Fruit fly (Drosophila melanogaster): ENCODE results near the gene CG32647.

Gene CG32647

dm6 chrX:12725187-12725919, 59.4 kb downstream of the CG32647 start:
- TF ChIP-seq ovo (GFP tag; optimal IDR thresholded peaks at IDR 0.05) = peak; percentile 67
- no peak for TF ChIP-seq Clk (GFP tag; optimal IDR thresholded peaks at IDR 0.05)
- no peak for TF ChIP-seq bab1 (GFP tag; optimal IDR thresholded peaks at IDR 0.05)
- no peak for TF ChIP-seq CG5204 (GFP tag; optimal IDR thresholded peaks at IDR 0.05)
- peak; percentile 52 for TF ChIP-seq CG33017 (tag; optimal IDR thresholded peaks at IDR 0.05)
- peak; percentile 97 for TF ChIP-seq kay (GFP tag; ENCODE audit: borderline replicate concordance)
- TF ChIP-seq cnc (optimal IDR thresholded peaks at IDR 0.05) = no peak
- TF ChIP-seq CG7045 (GFP tag; optimal IDR thresholded peaks at IDR 0.05) = peak; percentile 65
- peak; percentile 48 for TF ChIP-seq toe (GFP tag; optimal IDR thresholded peaks at IDR 0.05)
- TF ChIP-seq Crg-1 (GFP tag; optimal IDR thresholded peaks at IDR 0.05) = peak; percentile 48
- TF ChIP-seq Hr96 (GFP tag; optimal IDR thresholded peaks at IDR 0.05) = no peak
- TF ChIP-seq CG14711 (tag; optimal IDR thresholded peaks at IDR 0.05) = no peak
- peak; percentile 22 for TF ChIP-seq CG7101 (tag; optimal IDR thresholded peaks at IDR 0.05)
- TF ChIP-seq pad (GFP tag; optimal IDR thresholded peaks at IDR 0.05) = peak; percentile 41
- peak; percentile 75 for TF ChIP-seq CG12768 (GFP tag; optimal IDR thresholded peaks at IDR 0.05)
- peak; percentile 88 for TF ChIP-seq cic (GFP tag; optimal IDR thresholded peaks at IDR 0.05)
- TF ChIP-seq CG11617 (GFP tag; optimal IDR thresholded peaks at IDR 0.05) = peak; percentile 65
- TF ChIP-seq tj (GFP tag; optimal IDR thresholded peaks at IDR 0.05) = peak; percentile 97
- TF ChIP-seq CG1620 (GFP tag; optimal IDR thresholded peaks at IDR 0.05) = peak; percentile 1
- TF ChIP-seq Mnt (GFP tag; optimal IDR thresholded peaks at IDR 0.05) = peak; percentile 45

dm6 chrX:12724287-12725186, 60.2 kb downstream of the CG32647 start:
- TF ChIP-seq CG7045 (GFP tag; optimal IDR thresholded peaks at IDR 0.05) (no peak), CG5204 (GFP tag; optimal IDR thresholded peaks at IDR 0.05) (peak; percentile 6), Hr96 (GFP tag; optimal IDR thresholded peaks at IDR 0.05) (no peak), bab1 (GFP tag; optimal IDR thresholded peaks at IDR 0.05) (no peak), CG7101 (tag; optimal IDR thresholded peaks at IDR 0.05) (peak; percentile 6), ovo (GFP tag; optimal IDR thresholded peaks at IDR 0.05) (peak; percentile 81), CG14711 (tag; optimal IDR thresholded peaks at IDR 0.05) (no peak), pad (GFP tag; optimal IDR thresholded peaks at IDR 0.05) (no peak), CG33017 (tag; optimal IDR thresholded peaks at IDR 0.05) (peak; percentile 14), Crg-1 (GFP tag; optimal IDR thresholded peaks at IDR 0.05) (no peak), CG12768 (GFP tag; optimal IDR thresholded peaks at IDR 0.05) (peak; percentile 22), cnc (optimal IDR thresholded peaks at IDR 0.05) (no peak), CG11617 (GFP tag; optimal IDR thresholded peaks at IDR 0.05) (no peak), kay (GFP tag; ENCODE audit: borderline replicate concordance) (peak; percentile 85), tj (GFP tag; optimal IDR thresholded peaks at IDR 0.05) (peak; percentile 84), CG1620 (GFP tag; optimal IDR thresholded peaks at IDR 0.05) (no peak), cic (GFP tag; optimal IDR thresholded peaks at IDR 0.05) (peak; percentile 87), Clk (GFP tag; optimal IDR thresholded peaks at IDR 0.05) (no peak), toe (GFP tag; optimal IDR thresholded peaks at IDR 0.05) (no peak), Mnt (GFP tag; optimal IDR thresholded peaks at IDR 0.05) (peak; percentile 12)

DNA sequence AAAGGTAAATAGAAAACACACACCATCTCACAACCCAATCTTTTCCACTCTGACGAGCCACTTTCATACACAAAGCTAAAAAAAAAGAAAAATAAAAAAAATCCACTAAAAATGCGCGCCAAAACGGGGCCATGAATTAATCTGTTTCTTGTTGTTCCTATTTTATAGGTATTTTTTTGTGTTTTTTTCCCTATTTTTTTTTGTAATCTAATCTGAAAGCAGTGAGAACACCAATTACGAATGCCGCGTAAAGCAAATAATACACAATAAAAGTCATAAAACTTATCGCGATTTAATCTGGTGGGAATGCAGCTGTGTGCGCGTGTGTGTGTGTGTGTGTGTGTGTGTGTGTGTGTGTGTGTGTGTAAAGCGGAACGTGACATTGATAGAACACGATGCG, 61.4 kb downstream of the CG32647 start:
- TF ChIP-seq Hr96 (GFP tag; optimal IDR thresholded peaks at IDR 0.05) (peak; percentile 61), CG1620 (GFP tag; optimal IDR thresholded peaks at IDR 0.05) (no peak), CG12768 (GFP tag; optimal IDR thresholded peaks at IDR 0.05) (peak; percentile 74), Clk (GFP tag; optimal IDR thresholded peaks at IDR 0.05) (peak; percentile 2), cic (GFP tag; optimal IDR thresholded peaks at IDR 0.05) (peak; percentile 96), CG11617 (GFP tag; optimal IDR thresholded peaks at IDR 0.05) (peak; percentile 58), toe (GFP tag; optimal IDR thresholded peaks at IDR 0.05) (no peak), CG7045 (GFP tag; optimal IDR thresholded peaks at IDR 0.05) (peak; percentile 30), ovo (GFP tag; optimal IDR thresholded peaks at IDR 0.05) (peak; percentile 51), CG33017 (tag; optimal IDR thresholded peaks at IDR 0.05) (peak; percentile 5), CG7101 (tag; optimal IDR thresholded peaks at IDR 0.05) (peak; percentile 50), kay (GFP tag; ENCODE audit: borderline replicate concordance) (peak; percentile 81), tj (GFP tag; optimal IDR thresholded peaks at IDR 0.05) (no peak), Mnt (GFP tag; optimal IDR thresholded peaks at IDR 0.05) (peak; percentile 63)

dm6 chrX:12722009-12722408, 62.7 kb downstream of the CG32647 start:
- TF ChIP-seq tj (GFP tag; optimal IDR thresholded peaks at IDR 0.05) (peak; percentile 100), CG1620 (GFP tag; optimal IDR thresholded peaks at IDR 0.05) (no peak)
